Worm (Caenorhabditis elegans) whole organism, L2 larva: ENCODE results near the gene fbxc-32.
"Not testable (repeated sequence)": the region's sequence is repeated elsewhere in the genome, so short reads cannot be mapped to it uniquely, and the experiment has no call there.

ENCODE experiments used
- C34F6.9 ChIP-seq: fragments of 150-350 bp; optimal IDR thresholded peaks from 2 replicates; lab custom pipeline; 2014; ENCODE audit warnings: missing biosample characterization, missing genetic modification characterization
- F13H6.1 ChIP-seq: sonication (generic microtip); optimal IDR thresholded peaks from 2 replicates; lab custom pipeline; 2016; ENCODE audit warnings: missing genetic modification characterization, missing compliant biosample characterization
- R02D3.7 ChIP-seq: fragments of 150-350 bp; optimal IDR thresholded peaks from 2 replicates; lab custom pipeline; 2014; ENCODE audit warnings: missing biosample characterization, missing genetic modification characterization
- ZK546.5 ChIP-seq: sonication (generic microtip); optimal IDR thresholded peaks from 2 replicates; lab custom pipeline; 2017; ENCODE audit warnings: missing biosample characterization, missing genetic modification characterization
- alr-1 ChIP-seq: fragments of 150-350 bp; optimal IDR thresholded peaks from 2 replicates; lab custom pipeline; 2014; ENCODE audit warnings: missing biosample characterization, missing genetic modification characterization
- aly-2 ChIP-seq: fragments of 150-350 bp; optimal IDR thresholded peaks from 2 replicates; lab custom pipeline; 2014; ENCODE audit warnings: missing biosample characterization, missing genetic modification characterization
- ama-1 ChIP-seq: fragments of 150-350 bp; optimal IDR thresholded peaks from 2 replicates; lab custom pipeline; 2018; ENCODE audit warnings: inconsistent platforms
- ceh-16 ChIP-seq: fragments of 150-350 bp; optimal IDR thresholded peaks from 2 replicates; lab custom pipeline; 2014; ENCODE audit warnings: missing biosample characterization, missing genetic modification characterization
- ceh-82 ChIP-seq: fragments of 150-350 bp; optimal IDR thresholded peaks from 2 replicates; lab custom pipeline; 2014; ENCODE audit warnings: missing biosample characterization, missing genetic modification characterization
- dmd-4 ChIP-seq: sonication (generic microtip); optimal IDR thresholded peaks from 2 replicates; lab custom pipeline; 2017; ENCODE audit warnings: missing biosample characterization, missing genetic modification characterization
- egl-27 ChIP-seq: sonication (generic microtip); optimal IDR thresholded peaks from 3 replicates; lab custom pipeline; 2017; ENCODE audit warnings: missing biosample characterization, missing genetic modification reagents, missing genetic modification characterization
- elt-1 ChIP-seq: fragments of 150-350 bp; optimal IDR thresholded peaks from 2 replicates; lab custom pipeline; 2014; ENCODE audit warnings: missing biosample characterization, missing genetic modification characterization
- elt-3 ChIP-seq: sonication (generic microtip); optimal IDR thresholded peaks from 2 replicates; lab custom pipeline; 2017; ENCODE audit warnings: missing biosample characterization, missing genetic modification characterization
- fos-1 ChIP-seq: fragments of 150-350 bp; optimal IDR thresholded peaks from 2 replicates; lab custom pipeline; 2014; ENCODE audit warnings: missing biosample characterization, missing genetic modification characterization
- gmeb-1 ChIP-seq: fragments of 150-350 bp; optimal IDR thresholded peaks from 2 replicates; lab custom pipeline; 2014; ENCODE audit warnings: missing biosample characterization, missing genetic modification characterization
- lin-11 ChIP-seq: fragments of 150-350 bp; sonication (generic microtip); optimal IDR thresholded peaks from 2 replicates; lab custom pipeline; 2014; ENCODE audit warnings: missing biosample characterization, missing genetic modification characterization, inconsistent platforms, mixed read lengths
- lin-13 ChIP-seq: fragments of 150-350 bp; optimal IDR thresholded peaks from 2 replicates; lab custom pipeline; 2014; ENCODE audit warnings: missing biosample characterization, missing genetic modification reagents, missing genetic modification characterization
- lin-39 ChIP-seq: fragments of 150-350 bp; optimal IDR thresholded peaks from 2 replicates; lab custom pipeline; 2014; ENCODE audit warnings: missing biosample characterization, missing genetic modification reagents, missing genetic modification characterization
- lsy-2 ChIP-seq, 2 experiments: fragments of 150-350 bp in 1 of 2; sonication (generic microtip) in 1 of 2; optimal IDR thresholded peaks; 2 replicates each; lab custom pipeline; 2014 to 2017; ENCODE audit warnings: missing biosample characterization in 2 of 2, missing genetic modification characterization in 2 of 2
- mab-5 ChIP-seq: fragments of 150-350 bp; optimal IDR thresholded peaks from 2 replicates; lab custom pipeline; 2014; ENCODE audit warnings: missing biosample characterization, missing genetic modification characterization
- mbf-1 ChIP-seq: sonication (generic microtip); optimal IDR thresholded peaks from 2 replicates; lab custom pipeline; 2017; ENCODE audit warnings: missing biosample characterization, missing genetic modification characterization
- nhr-237 ChIP-seq: fragments of 150-350 bp; optimal IDR thresholded peaks from 2 replicates; lab custom pipeline; 2014; ENCODE audit warnings: missing biosample characterization, missing genetic modification characterization
- nhr-6 ChIP-seq: fragments of 150-350 bp; optimal IDR thresholded peaks from 2 replicates; lab custom pipeline; 2014; ENCODE audit warnings: missing biosample characterization, missing genetic modification characterization
- nhr-77 ChIP-seq: fragments of 150-350 bp; optimal IDR thresholded peaks from 2 replicates; lab custom pipeline; 2014; ENCODE audit warnings: missing biosample characterization, missing genetic modification characterization
- peb-1 ChIP-seq: fragments of 150-350 bp; optimal IDR thresholded peaks from 2 replicates; lab custom pipeline; 2014; ENCODE audit warnings: missing biosample characterization, missing genetic modification characterization
- sma-3 ChIP-seq: sonication (generic microtip); optimal IDR thresholded peaks from 2 replicates; lab custom pipeline; 2016; ENCODE audit warnings: missing genetic modification reagents, missing genetic modification characterization, missing compliant biosample characterization
- sma-9 ChIP-seq, 2 experiments: fragments of 150-350 bp in 1 of 2; sonication (generic microtip) in 1 of 2; optimal IDR thresholded peaks; 2 replicates each; lab custom pipeline; 2014 to 2016; ENCODE audit warnings: missing genetic modification characterization in 2 of 2, mild to moderate bottlenecking in 1 of 2, missing biosample characterization in 1 of 2, missing compliant biosample characterization in 1 of 2, missing genetic modification reagents in 1 of 2, moderate library complexity in 1 of 2
- snpc-4 ChIP-seq: fragments of 150-350 bp; optimal IDR thresholded peaks from 2 replicates; lab custom pipeline; 2014; ENCODE audit warnings: missing biosample characterization, missing genetic modification characterization
- unc-55 ChIP-seq: fragments of 150-350 bp; sonication (generic microtip); optimal IDR thresholded peaks from 3 replicates; lab custom pipeline; 2014; ENCODE audit warnings: missing biosample characterization, missing genetic modification reagents, missing genetic modification characterization
- unc-62 ChIP-seq: fragments of 150-350 bp; optimal IDR thresholded peaks from 2 replicates; lab custom pipeline; 2014; ENCODE audit warnings: missing biosample characterization, missing genetic modification reagents, missing genetic modification characterization
- zag-1 ChIP-seq: fragments of 150-350 bp; optimal IDR thresholded peaks from 2 replicates; lab custom pipeline; 2014; ENCODE audit warnings: missing biosample characterization, missing genetic modification characterization
- ztf-4 ChIP-seq: fragments of 150-350 bp; optimal IDR thresholded peaks from 2 replicates; lab custom pipeline; 2014; ENCODE audit warnings: missing biosample characterization, missing genetic modification characterization

The fbxc-32 gene

ce11 chrII:966962-967361, 19.0 kb upstream of the fbxc-32 start, which contains the start of gene fbxc-18:
TSS of gene fbxc-18 (minus strand) at chrII:967062.
- TF ChIP-seq unc-62 (GFP tag; lab: Kevin White, UChicago); zag-1 (tag; lab: Kevin White, UChicago); ztf-4: not testable (repeated sequence)

- TF ChIP-seq elt-3 (tag; lab: Kevin White, UChicago) (no peak), elt-1 (tag; lab: Kevin White, UChicago) (no peak), lin-39 (no peak), F13H6.1 (no peak), ztf-4 (no peak), unc-62 (GFP tag; lab: Kevin White, UChicago) (no peak), C34F6.9 (tag; lab: Kevin White, UChicago) (no peak), alr-1 (tag; lab: Kevin White, UChicago) (no peak), sma-9 (GFP tag; optimal IDR thresholded peaks at IDR 0.05; lab: Kevin White, UChicago) (no peak), sma-9 (tag; optimal IDR thresholded peaks at IDR 0.05; lab: Kevin White, UChicago) (no peak), dmd-4 (tag; lab: Kevin White, UChicago) (no peak)
Measured at ce11 chrII:961961-962360, 14.0 kb upstream of the fbxc-32 start, which contains the start of gene C32B5.13. TSS of gene C32B5.13 (minus strand) at chrII:962061.

- no peak for TF ChIP-seq nhr-237 (tag; lab: Kevin White, UChicago)
- no peak for TF ChIP-seq ceh-82 (tag; lab: Kevin White, UChicago)
Measured at ce11 chrII:960218-960617, 12.2 kb upstream of the fbxc-32 start, which contains the start of the genes C32B5.18 and C32B5.7. TSS of gene C32B5.18 (plus strand) at chrII:960518. TSS of gene C32B5.7 (plus strand) at chrII:960528.

- TF ChIP-seq lin-39 (no peak), nhr-77 (tag; lab: Kevin White, UChicago) (no peak), R02D3.7 (no peak), ceh-16 (tag; lab: Kevin White, UChicago) (no peak), unc-62 (GFP tag; lab: Kevin White, UChicago) (no peak), fos-1 (no peak), ama-1 (no peak), peb-1 (tag; lab: Kevin White, UChicago) (no peak), gmeb-1 (tag; lab: Kevin White, UChicago) (no peak), egl-27 (no peak), sma-3 (GFP tag; lab: Kevin White, UChicago) (no peak), lin-11 (no peak)
Measured at ce11 chrII:958618-959017, 10.6 kb upstream of the fbxc-32 start, which contains the start of gene sdz-4. TSS of gene sdz-4 (plus strand) at chrII:958918.

- not testable (repeated sequence) for TF ChIP-seq aly-2 (tag; lab: Kevin White, UChicago); lin-13 (GFP tag; lab: Kevin White, UChicago); nhr-237 (tag; lab: Kevin White, UChicago)
Measured at ce11 chrII:954626-955025, 6.6 kb upstream of the fbxc-32 start, which contains the start of gene fbxc-7. TSS of gene fbxc-7 (plus strand) at chrII:954926.

- TF ChIP-seq peb-1 (tag; lab: Kevin White, UChicago): no peak
- TF ChIP-seq aly-2 (tag; lab: Kevin White, UChicago): no peak
- TF ChIP-seq gmeb-1 (tag; lab: Kevin White, UChicago): no peak
- no peak for TF ChIP-seq lin-13 (GFP tag; lab: Kevin White, UChicago)
- TF ChIP-seq ztf-4: no peak
- TF ChIP-seq nhr-6 (tag; lab: Kevin White, UChicago): no peak
- no peak for TF ChIP-seq lsy-2 (tag; optimal IDR thresholded peaks at IDR 0.05; lab: Kevin White, UChicago)
- no peak for TF ChIP-seq nhr-237 (tag; lab: Kevin White, UChicago)
Measured at ce11 chrII:953052-953451, 5.1 kb upstream of the fbxc-32 start.

ce11 chrII:950374-950773, 2.4 kb upstream of the fbxc-32 start:
- no peak for TF ChIP-seq mbf-1 (tag; lab: Kevin White, UChicago)
- no peak for TF ChIP-seq lin-13 (GFP tag; lab: Kevin White, UChicago)
- TF ChIP-seq unc-55 (GFP tag; lab: Kevin White, UChicago): peak; percentile 33
- TF ChIP-seq ZK546.5 (tag; lab: Kevin White, UChicago): no peak
- no peak for TF ChIP-seq snpc-4 (tag; lab: Kevin White, UChicago)
- peak; percentile 54 for TF ChIP-seq sma-9 (GFP tag; optimal IDR thresholded peaks at IDR 0.05; lab: Kevin White, UChicago)
- TF ChIP-seq sma-9 (tag; optimal IDR thresholded peaks at IDR 0.05; lab: Kevin White, UChicago): no peak
- peak; percentile 34 for TF ChIP-seq C34F6.9 (tag; lab: Kevin White, UChicago)
- no peak for TF ChIP-seq nhr-6 (tag; lab: Kevin White, UChicago)
- TF ChIP-seq mab-5 (tag; lab: Kevin White, UChicago): no peak
